Worm (Caenorhabditis elegans): ENCODE results near the gene F42A10.9.

Gene F42A10.9

ce11 chrIII:6164253-6164971 lies at the start of gene F42A10.9:
F42A10.9 (plus strand) TSS chrIII:6164573.
- TF ChIP-seq ceh-91 (GFP tag; IDR thresholded peaks at IDR 0.05), result no peak
- no peak for TF ChIP-seq nfya-1 (tag; optimal IDR thresholded peaks at IDR 0.05; ENCODE audit: borderline replicate concordance, insufficient read depth)
- TF ChIP-seq B0019.2 (GFP tag; conservative IDR thresholded peaks at IDR 0.05), result no peak
- TF ChIP-seq tlf-1 (GFP tag; optimal IDR thresholded peaks at IDR 0.05), result peak; percentile 47
- no peak for TF ChIP-seq rpc-1 (optimal IDR thresholded peaks at IDR 0.05)
- TF ChIP-seq rpc-1 (tag; optimal IDR thresholded peaks at IDR 0.05), result no peak
- no peak for TF ChIP-seq lin-35 (GFP tag; optimal IDR thresholded peaks at IDR 0.05)
- no peak for TF ChIP-seq cebp-1 (GFP tag; IDR thresholded peaks at IDR 0.05)
- TF ChIP-seq cebp-1 (tag; optimal IDR thresholded peaks at IDR 0.05), result peak; percentile 59
- no peak for TF ChIP-seq hlh-26 (GFP tag; conservative IDR thresholded peaks at IDR 0.05)
- no peak for TF ChIP-seq F55B11.4 (tag; optimal IDR thresholded peaks at IDR 0.05; ENCODE audit: borderline replicate concordance, insufficient read depth)
- peak; percentile 38; the same call in 1 of the 2 replicates for TF ChIP-seq pbrm-1 (GFP tag; IDR thresholded peaks at IDR 0.05)
- 0 out of 2 replicates have a peak, but pooled peaks have one; percentile 46 for TF ChIP-seq nfyb-1 (GFP tag; IDR thresholded peaks at IDR 0.05)
- TF ChIP-seq T07F8.4 (tag; optimal IDR thresholded peaks at IDR 0.05), result peak; percentile 9
- TF ChIP-seq lin-26 (GFP tag; IDR thresholded peaks at IDR 0.05), result no peak
- TF ChIP-seq F57C9.4 (tag; optimal IDR thresholded peaks at IDR 0.05), result no peak
- TF ChIP-seq repo-1 (tag; optimal IDR thresholded peaks at IDR 0.05), result peak; percentile 49
- peak; percentile 35 for TF ChIP-seq ama-1 (optimal IDR thresholded peaks at IDR 0.05)
- peak in 1 of 2 experiments; percentile 2 for TF ChIP-seq ama-1 (GFP tag; optimal IDR thresholded peaks at IDR 0.05)
- TF ChIP-seq chd-7 (tag; optimal IDR thresholded peaks at IDR 0.05), result no peak
- TF ChIP-seq ztf-18 (tag; optimal IDR thresholded peaks at IDR 0.05), result peak; percentile 20
- peak; percentile 55 for TF ChIP-seq F52B5.7 (tag; optimal IDR thresholded peaks at IDR 0.05)
- TF ChIP-seq athp-1 (tag; optimal IDR thresholded peaks at IDR 0.05), result peak; percentile 59
- no peak for TF ChIP-seq dox-1 (GFP tag; IDR thresholded peaks at IDR 0.05)
- no peak for TF ChIP-seq nhr-90 (tag; optimal IDR thresholded peaks at IDR 0.05)
- TF ChIP-seq ekl-4 (GFP tag; IDR thresholded peaks at IDR 0.05), result peak; percentile 42; the same call in 1 of the 2 replicates
- TF ChIP-seq F37B4.10 (GFP tag; IDR thresholded peaks at IDR 0.05), result no peak
- no peak for TF ChIP-seq F39B2.1 (GFP tag; IDR thresholded peaks at IDR 0.05)
- no peak for TF ChIP-seq snpc-4 (GFP tag; optimal IDR thresholded peaks at IDR 0.05)
- TF ChIP-seq snpc-4 (tag; optimal IDR thresholded peaks at IDR 0.05), result peak in 1 of 4 experiments; percentile 36
- peak; percentile 5 for TF ChIP-seq him-1 (tag; optimal IDR thresholded peaks at IDR 0.05)
- peak; percentile 16 for TF ChIP-seq ZK185.1 (tag; optimal IDR thresholded peaks at IDR 0.05; ENCODE audit: poor library complexity, severe bottlenecking)
- 0 out of 2 replicates have a peak, but pooled peaks have one; percentile 42 for TF ChIP-seq nhr-120 (GFP tag; IDR thresholded peaks at IDR 0.05)
- no peak for TF ChIP-seq nhr-179 (tag; optimal IDR thresholded peaks at IDR 0.05)
- no peak for TF ChIP-seq lsl-1 (GFP tag; optimal IDR thresholded peaks at IDR 0.05)
- peak; percentile 11 for TF ChIP-seq lin-40 (tag; optimal IDR thresholded peaks at IDR 0.05)

- TF ChIP-seq dox-1 (GFP tag; IDR thresholded peaks at IDR 0.05) (0 out of 2 replicates have a peak, but pooled peaks have one; percentile 10), F33H1.4 (GFP tag; IDR thresholded peaks at IDR 0.05) (peak; percentile 31), ceh-27 (GFP tag; optimal IDR thresholded peaks at IDR 0.05) (peak; percentile 16), ztf-3 (GFP tag; optimal IDR thresholded peaks at IDR 0.05) (no peak), nhr-80 (tag; optimal IDR thresholded peaks at IDR 0.05) (no peak), hmg-1.2 (GFP tag; IDR thresholded peaks at IDR 0.05) (peak; percentile 90), rcor-1 (GFP tag; IDR thresholded peaks at IDR 0.05) (no peak), snpc-1.1 (tag; optimal IDR thresholded peaks at IDR 0.05; ENCODE audit: insufficient read depth) (peak; percentile 25), efl-1 (GFP tag; optimal IDR thresholded peaks at IDR 0.05) (no peak), nhr-120 (GFP tag; IDR thresholded peaks at IDR 0.05) (no peak), madf-6 (GFP tag; IDR thresholded peaks at IDR 0.05) (peak; percentile 54; the same call in 1 of the 2 replicates), sea-2 (GFP tag; IDR thresholded peaks at IDR 0.05) (no peak), lsl-1 (GFP tag; optimal IDR thresholded peaks at IDR 0.05) (peak; percentile 30)
These were observed 48.0 kb upstream of the F42A10.9 start, which contains the start of gene nmt-1 for ce11 chrIII:6116281-6116886. nmt-1 (minus strand) TSS chrIII:6116331.

Measured in whole organism, young adult.